Worm (Caenorhabditis elegans) whole organism, late embryonic: ENCODE results near the gene mrps-23.

ENCODE experiments used
- F13H6.1 ChIP-seq: sonication (generic microtip); optimal IDR thresholded peaks from 2 replicates; lab custom pipeline; 2016; ENCODE audit warnings: missing genetic modification characterization, missing compliant biosample characterization
- ama-1 ChIP-seq: fragments of 150-350 bp; optimal IDR thresholded peaks from 2 replicates; lab custom pipeline; 2014
- elt-4 ChIP-seq: sonication (generic microtip); optimal IDR thresholded peaks from 2 replicates; lab custom pipeline; 2016; ENCODE audit warnings: missing genetic modification characterization, missing compliant biosample characterization
- nhr-11 ChIP-seq: fragments of 150-350 bp; optimal IDR thresholded peaks from 2 replicates; lab custom pipeline; 2014; ENCODE audit warnings: missing biosample characterization, missing genetic modification characterization

- TF ChIP-seq elt-4 (no peak), ama-1 (lab: Kevin White, UChicago) (no peak), F13H6.1 (tag; lab: Kevin White, UChicago) (no peak), nhr-11 (no peak)
Measured at ce11 chrIII:9485373-9485772, 38.1 kb downstream of the mrps-23 start, which contains the start of gene bre-3.
